Fruit fly (Drosophila melanogaster): ENCODE measurements around the gene CG44174.

DNA sequence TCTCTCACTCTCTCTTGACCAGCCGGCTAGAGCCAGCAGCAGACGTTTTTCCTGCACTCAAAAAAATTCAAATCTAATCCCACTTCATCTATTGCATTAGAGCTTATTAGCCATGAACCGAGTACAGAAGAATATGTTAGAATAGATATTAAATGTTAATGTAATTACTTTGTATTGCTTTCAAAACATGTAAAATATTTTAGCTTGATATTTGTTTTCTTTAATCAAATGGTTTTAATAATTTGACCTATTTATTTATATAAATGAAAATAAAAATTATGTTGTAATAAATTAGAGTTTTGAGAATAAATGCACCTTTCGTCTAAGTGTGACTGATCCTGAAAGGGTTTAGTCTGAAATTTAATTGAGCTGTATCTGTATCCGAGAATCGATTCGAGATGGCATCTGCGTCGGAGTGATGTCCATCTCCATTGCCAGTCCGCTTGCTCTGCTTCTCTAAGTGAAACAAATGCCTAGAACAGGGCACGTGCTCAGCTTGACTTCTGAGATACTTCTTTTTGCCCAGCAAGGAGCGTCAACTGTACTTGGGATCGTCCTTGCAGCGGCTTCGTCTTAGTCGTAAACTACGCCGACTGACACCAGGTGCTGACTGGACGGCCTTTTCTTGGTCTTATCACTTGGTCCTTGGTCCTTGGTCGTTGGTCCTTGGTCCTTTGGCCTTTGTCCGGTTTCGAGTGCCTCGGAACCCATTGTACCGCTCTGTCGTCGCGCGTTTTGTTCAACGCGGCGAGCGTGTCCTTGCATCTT lies 43.0 kb upstream of the CG44174 start:
- TF ChIP-seq ttk (optimal IDR thresholded peaks at IDR 0.05) (no peak), psq (optimal IDR thresholded peaks at IDR 0.05) (no peak), insv (optimal IDR thresholded peaks at IDR 0.05) (no peak), h (optimal IDR thresholded peaks at IDR 0.05) (no peak), Sin3A (optimal IDR thresholded peaks at IDR 0.05) (no peak)

All from Kc167 (cell line).